Worm (Caenorhabditis elegans) whole organism, young adult: ENCODE data around the gene aex-3.

Experiments
- B0336.3 ChIP-seq: fragments of 200-800 bp; sonication (Bioruptor generic); IDR thresholded peaks from 2 replicates; pipeline ENCODE4 v1.3.6; 2022; ENCODE audit warnings: missing genetic modification characterization, missing compliant biosample characterization
- C06A6.2 ChIP-seq: fragments of 200-800 bp; sonication (Bioruptor generic); conservative IDR thresholded peaks from 2 replicates; pipeline ENCODE4 v1.3.6; 2022; ENCODE audit warnings: missing genetic modification characterization, missing compliant biosample characterization
- D2030.7 ChIP-seq: fragments of 200-800 bp; sonication (Bioruptor generic); IDR thresholded peaks from 2 replicates; pipeline ENCODE4 v1.3.6; 2022; ENCODE audit warnings: missing genetic modification reagents, missing genetic modification characterization, missing compliant biosample characterization
- F23B12.7 ChIP-seq: sonication (generic microtip); optimal IDR thresholded peaks from 2 replicates; lab custom pipeline; 2017; ENCODE audit warnings: missing genetic modification characterization, mild to moderate bottlenecking, missing compliant biosample characterization, antibody characterized with exemption, moderate library complexity; ENCODE audit not compliant: insufficient read depth
- F55B11.4 ChIP-seq: sonication (generic microtip); optimal IDR thresholded peaks from 2 replicates; lab custom pipeline; 2016; ENCODE audit warnings: missing compliant biosample characterization, missing genetic modification characterization, borderline replicate concordance; ENCODE audit not compliant: insufficient read depth
- K11D2.4 ChIP-seq: fragments of 200-800 bp; sonication (Bioruptor generic); IDR thresholded peaks from 2 replicates; pipeline ENCODE4 v1.3.6; 2022; ENCODE audit warnings: missing genetic modification reagents, missing genetic modification characterization, missing compliant biosample characterization
- K12H6.12 ChIP-seq: fragments of 200-800 bp; sonication (Bioruptor generic); optimal IDR thresholded peaks from 2 replicates; lab custom pipeline; 2018; ENCODE audit warnings: mild to moderate bottlenecking, missing genetic modification characterization, missing compliant biosample characterization
- T26A5.8 ChIP-seq: sonication (generic microtip); optimal IDR thresholded peaks from 2 replicates; lab custom pipeline; 2016; ENCODE audit warnings: missing genetic modification characterization, missing compliant biosample characterization
- Y53G8AR.9 ChIP-seq: fragments of 200-800 bp; sonication (Bioruptor generic); conservative IDR thresholded peaks from 2 replicates; pipeline ENCODE4 v1.3.6; 2022; ENCODE audit warnings: missing genetic modification reagents, missing genetic modification characterization, missing compliant biosample characterization
- Y67H2A.10 ChIP-seq: fragments of 200-800 bp; sonication (Bioruptor generic); conservative IDR thresholded peaks from 2 replicates; pipeline ENCODE4 v1.3.6; 2022; ENCODE audit warnings: missing genetic modification reagents, missing genetic modification characterization, missing compliant biosample characterization
- Y95B8A.8 ChIP-seq: fragments of 200-800 bp; sonication (Bioruptor generic); IDR thresholded peaks from 2 replicates; pipeline ENCODE4 v1.3.6; 2022; ENCODE audit warnings: missing genetic modification reagents, missing genetic modification characterization, missing compliant biosample characterization
- ZK185.1 ChIP-seq: sonication (generic microtip); optimal IDR thresholded peaks from 2 replicates; lab custom pipeline; 2016; ENCODE audit warnings: mild to moderate bottlenecking, missing genetic modification characterization, missing compliant biosample characterization; ENCODE audit not compliant: poor library complexity, severe bottlenecking
- akir-1 ChIP-seq: fragments of 200-800 bp; sonication (Bioruptor generic); optimal IDR thresholded peaks from 2 replicates; lab custom pipeline; 2018; ENCODE audit warnings: mild to moderate bottlenecking, missing genetic modification characterization, moderate library complexity, missing compliant biosample characterization
- aptf-3 ChIP-seq: fragments of 200-800 bp; sonication (Bioruptor generic); IDR thresholded peaks from 2 replicates; pipeline ENCODE4 v1.3.6; 2022; ENCODE audit warnings: missing genetic modification characterization, missing compliant biosample characterization
- athp-1 ChIP-seq: sonication (generic microtip); optimal IDR thresholded peaks from 2 replicates; lab custom pipeline; 2017; ENCODE audit warnings: mild to moderate bottlenecking, missing genetic modification characterization, missing compliant biosample characterization
- attf-3 ChIP-seq: fragments of 200-800 bp; sonication (Bioruptor generic); conservative IDR thresholded peaks from 2 replicates; pipeline ENCODE4 v1.3.6; 2022; ENCODE audit warnings: missing genetic modification reagents, missing genetic modification characterization, missing compliant biosample characterization
- attf-5 ChIP-seq: fragments of 200-800 bp; sonication (Bioruptor generic); optimal IDR thresholded peaks from 2 replicates; lab custom pipeline; 2018; ENCODE audit warnings: mild to moderate bottlenecking, missing genetic modification characterization, missing compliant biosample characterization
- attf-6 ChIP-seq: fragments of 200-800 bp; sonication (Bioruptor generic); IDR thresholded peaks from 2 replicates; pipeline ENCODE4 v1.3.6; 2022; ENCODE audit warnings: missing genetic modification reagents, missing genetic modification characterization, missing compliant biosample characterization
- ceh-27 ChIP-seq: fragments of 200-800 bp; sonication (Bioruptor generic); optimal IDR thresholded peaks from 2 replicates; lab custom pipeline; 2018; ENCODE audit warnings: mild to moderate bottlenecking, missing genetic modification characterization, moderate library complexity, missing compliant biosample characterization
- ceh-79 ChIP-seq: sonication (generic microtip); optimal IDR thresholded peaks from 2 replicates; lab custom pipeline; 2017; ENCODE audit warnings: mild to moderate bottlenecking, missing genetic modification characterization, missing compliant biosample characterization
- ceh-91 ChIP-seq: fragments of 200-800 bp; sonication (Bioruptor generic); IDR thresholded peaks from 2 replicates; pipeline ENCODE4 v1.3.6; 2022; ENCODE audit warnings: missing genetic modification reagents, missing genetic modification characterization, missing compliant biosample characterization
- dpff-1 ChIP-seq: sonication (generic microtip); optimal IDR thresholded peaks from 2 replicates; lab custom pipeline; 2017; ENCODE audit warnings: mild to moderate bottlenecking, missing genetic modification characterization, missing compliant biosample characterization
- egl-18 ChIP-seq: fragments of 200-800 bp; sonication (Bioruptor generic); IDR thresholded peaks from 2 replicates; pipeline ENCODE4 v1.3.6; 2022; ENCODE audit warnings: missing genetic modification reagents, missing genetic modification characterization, missing compliant biosample characterization
- egrh-3 ChIP-seq: fragments of 200-800 bp; sonication (Bioruptor generic); IDR thresholded peaks from 2 replicates; pipeline ENCODE4 v1.3.6; 2022; ENCODE audit warnings: missing genetic modification reagents, missing genetic modification characterization, missing compliant biosample characterization
- ets-4 ChIP-seq: fragments of 200-800 bp; sonication (Bioruptor generic); optimal IDR thresholded peaks from 2 replicates; lab custom pipeline; 2018; ENCODE audit warnings: mild to moderate bottlenecking, missing genetic modification characterization, missing compliant biosample characterization
- him-1 ChIP-seq: sonication (generic microtip); optimal IDR thresholded peaks from 2 replicates; lab custom pipeline; 2016; ENCODE audit warnings: missing genotype, missing genetic modification reagents, missing genetic modification characterization, missing compliant biosample characterization
- hlh-12 ChIP-seq: sonication (generic microtip); optimal IDR thresholded peaks from 2 replicates; lab custom pipeline; 2016; ENCODE audit warnings: missing genetic modification characterization, missing compliant biosample characterization
- hlh-26 ChIP-seq: fragments of 200-800 bp; sonication (Bioruptor generic); conservative IDR thresholded peaks from 2 replicates; pipeline ENCODE4 v1.3.6; 2022; ENCODE audit warnings: missing genetic modification reagents, missing genetic modification characterization, missing compliant biosample characterization
- hmg-20 ChIP-seq: fragments of 200-800 bp; sonication (Bioruptor generic); IDR thresholded peaks from 2 replicates; pipeline ENCODE4 v1.3.6; 2022; ENCODE audit warnings: missing genetic modification reagents, missing genetic modification characterization, missing compliant biosample characterization
- hsf-1 ChIP-seq: fragments of 200-800 bp; sonication (Bioruptor generic); IDR thresholded peaks from 2 replicates; pipeline ENCODE4 v1.3.6; 2022; ENCODE audit warnings: missing genetic modification reagents, missing genetic modification characterization, missing compliant biosample characterization
- lag-1 ChIP-seq: fragments of 200-800 bp; sonication (Bioruptor generic); IDR thresholded peaks from 2 replicates; pipeline ENCODE4 v1.3.6; 2022; ENCODE audit warnings: missing genetic modification reagents, missing genetic modification characterization, missing compliant biosample characterization
- let-607 ChIP-seq, 2 experiments: fragments of 200-800 bp in 1 of 2; sonication (Bioruptor generic) in 1 of 2; sonication (generic microtip) in 1 of 2; optimal IDR thresholded peaks; 2 replicates each; lab custom pipeline; 2016 to 2018; ENCODE audit warnings: mild to moderate bottlenecking in 2 of 2, missing compliant biosample characterization in 2 of 2, missing genetic modification characterization in 2 of 2, moderate library complexity in 2 of 2, missing genotype in 1 of 2
- lin-35 ChIP-seq, 3 experiments: fragments of 150-350 bp in 2 of 3; sonication (generic microtip) in 1 of 3; optimal IDR thresholded peaks; 2 replicates each; lab custom pipeline; 2014 to 2018; ENCODE audit warnings: missing biosample characterization in 3 of 3, missing genetic modification characterization in 3 of 3, missing genetic modification reagents in 3 of 3
- lin-40 ChIP-seq: sonication (generic microtip); optimal IDR thresholded peaks from 2 replicates; lab custom pipeline; 2016; ENCODE audit warnings: missing genetic modification characterization, mild to moderate bottlenecking, missing compliant biosample characterization, missing genotype, missing genetic modification reagents
- lsy-27 ChIP-seq: sonication (generic microtip); optimal IDR thresholded peaks from 2 replicates; lab custom pipeline; 2017; ENCODE audit warnings: missing genetic modification characterization, mild to moderate bottlenecking, missing compliant biosample characterization, antibody characterized with exemption, missing genotype, borderline replicate concordance; ENCODE audit not compliant: insufficient read depth
- madf-10 ChIP-seq: sonication (generic microtip); optimal IDR thresholded peaks from 2 replicates; lab custom pipeline; 2016; ENCODE audit warnings: mild to moderate bottlenecking, missing genetic modification characterization, missing compliant biosample characterization
- nfya-1 ChIP-seq: sonication (generic microtip); optimal IDR thresholded peaks from 2 replicates; lab custom pipeline; 2017; ENCODE audit warnings: antibody characterized with exemption, missing compliant biosample characterization, missing genetic modification characterization, borderline replicate concordance; ENCODE audit not compliant: insufficient read depth
- nfya-2 ChIP-seq: fragments of 200-800 bp; sonication (Bioruptor generic); IDR thresholded peaks from 2 replicates; pipeline ENCODE4 v1.3.6; 2022; ENCODE audit warnings: missing genetic modification reagents, missing genetic modification characterization, missing compliant biosample characterization
- nhr-179 ChIP-seq: sonication (generic microtip); optimal IDR thresholded peaks from 2 replicates; lab custom pipeline; 2016; ENCODE audit warnings: mild to moderate bottlenecking, missing genetic modification characterization, missing compliant biosample characterization
- nhr-27 ChIP-seq: fragments of 200-800 bp; sonication (Bioruptor generic); optimal IDR thresholded peaks from 2 replicates; lab custom pipeline; 2018; ENCODE audit warnings: mild to moderate bottlenecking, missing genetic modification characterization, moderate library complexity, missing compliant biosample characterization
- nhr-80 ChIP-seq: sonication (generic microtip); optimal IDR thresholded peaks from 2 replicates; lab custom pipeline; 2016; ENCODE audit warnings: missing genetic modification characterization, missing compliant biosample characterization
- rcor-1 ChIP-seq: fragments of 200-800 bp; sonication (Bioruptor generic); IDR thresholded peaks from 2 replicates; pipeline ENCODE4 v1.3.6; 2022; ENCODE audit warnings: missing genetic modification reagents, missing genetic modification characterization, missing compliant biosample characterization
- rec-8 ChIP-seq, 2 experiments: sonication (generic microtip); optimal IDR thresholded peaks; 2 replicates each; lab custom pipeline; 2016; ENCODE audit warnings: mild to moderate bottlenecking in 2 of 2, missing genetic modification characterization in 2 of 2, missing genetic modification reagents in 2 of 2, missing genotype in 2 of 2, missing biosample characterization in 1 of 2, missing compliant biosample characterization in 1 of 2, moderate library complexity in 1 of 2
- sdz-38 ChIP-seq: sonication (generic microtip); optimal IDR thresholded peaks from 2 replicates; lab custom pipeline; 2016; ENCODE audit warnings: missing genotype, missing genetic modification characterization, missing compliant biosample characterization
- snpc-1.1 ChIP-seq: sonication (generic microtip); optimal IDR thresholded peaks from 2 replicates; lab custom pipeline; 2017; ENCODE audit warnings: missing genetic modification characterization, mild to moderate bottlenecking, missing compliant biosample characterization, antibody characterized with exemption, moderate library complexity, missing genotype, missing genetic modification reagents; ENCODE audit not compliant: insufficient read depth
- ztf-26 ChIP-seq: sonication (generic microtip); optimal IDR thresholded peaks from 2 replicates; lab custom pipeline; 2017; ENCODE audit warnings: missing genetic modification characterization, missing compliant biosample characterization
- ztf-28 ChIP-seq: fragments of 200-800 bp; sonication (Bioruptor generic); IDR thresholded peaks from 2 replicates; pipeline ENCODE4 v1.3.6; 2022; ENCODE audit warnings: missing genetic modification reagents, missing genetic modification characterization, missing compliant biosample characterization
- ztf-3 ChIP-seq: fragments of 200-800 bp; sonication (Bioruptor generic); optimal IDR thresholded peaks from 2 replicates; lab custom pipeline; 2018; ENCODE audit warnings: mild to moderate bottlenecking, missing genetic modification characterization, missing compliant biosample characterization

The aex-3 gene

DNA sequence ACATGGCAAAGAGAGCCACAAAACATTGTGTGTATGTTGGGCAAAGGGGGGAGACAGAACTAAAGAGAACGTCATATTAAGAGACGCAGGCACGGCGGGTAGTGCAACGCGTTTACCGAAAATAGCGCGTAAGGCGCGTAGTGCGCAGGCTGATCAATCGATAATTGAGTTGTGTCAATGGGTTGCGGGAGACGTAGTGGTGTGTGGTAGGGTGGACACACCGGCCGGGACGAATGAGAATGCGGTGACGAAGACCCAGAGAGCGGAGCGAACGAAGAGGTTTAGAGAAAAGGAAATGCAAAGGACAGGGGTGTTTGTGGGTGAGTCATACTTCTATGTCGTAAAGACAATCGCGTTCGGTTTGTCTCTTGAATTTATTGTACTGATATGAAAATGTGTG is 31.8 kb downstream of the aex-3 start:
- TF ChIP-seq F55B11.4 (tag; lab: Kevin White, UChicago) (no peak), madf-10 (tag; lab: Kevin White, UChicago) (no peak), attf-3 (GFP tag; lab: Robert Waterston, UW) (no peak), C06A6.2 (GFP tag; lab: Robert Waterston, UW) (no peak), aptf-3 (GFP tag; lab: Robert Waterston, UW) (no peak), ets-4 (GFP tag; lab: Kevin White, UChicago) (no peak), nhr-27 (tag; lab: Kevin White, UChicago) (no peak), lag-1 (GFP tag; lab: Robert Waterston, UW) (no peak), ceh-79 (tag; lab: Kevin White, UChicago) (no peak), nhr-80 (peak; percentile 70), K12H6.12 (tag; lab: Kevin White, UChicago) (peak; percentile 31), hlh-26 (no peak), rcor-1 (GFP tag; lab: Robert Waterston, UW) (peak; percentile 52; the same call in 1 of the 2 replicates), attf-5 (GFP tag; lab: Kevin White, UChicago) (peak; percentile 52), lsy-27 (tag; lab: Kevin White, UChicago) (no peak), attf-6 (GFP tag; lab: Robert Waterston, UW) (no peak), lin-40 (peak; percentile 64), let-607 (tag; optimal IDR thresholded peaks at IDR 0.05; lab: Kevin White, UChicago) (peak in 1 of 2 experiments; percentile 43), lin-35 (GFP tag; optimal IDR thresholded peaks at IDR 0.05; lab: Kevin White, UChicago) (peak in 1 of 3 experiments; percentile 24), egrh-3 (GFP tag; lab: Robert Waterston, UW) (peak; percentile 26; the same call in 1 of the 2 replicates), hlh-12 (tag; lab: Kevin White, UChicago) (no peak), ztf-28 (GFP tag; lab: Robert Waterston, UW) (no peak), nhr-179 (no peak), ceh-27 (GFP tag; lab: Kevin White, UChicago) (peak; percentile 64), him-1 (tag; lab: Kevin White, UChicago) (no peak), T26A5.8 (tag; lab: Kevin White, UChicago) (no peak), hmg-20 (GFP tag; lab: Robert Waterston, UW) (0 out of 2 replicates have a peak, but pooled peaks have one; percentile 13), akir-1 (GFP tag; lab: Kevin White, UChicago) (no peak), ceh-91 (GFP tag; lab: Robert Waterston, UW) (no peak), dpff-1 (tag; lab: Kevin White, UChicago) (no peak), hsf-1 (no peak), K11D2.4 (peak; percentile 71; the same call in 1 of the 2 replicates), nfya-2 (GFP tag; lab: Robert Waterston, UW) (no peak), ZK185.1 (tag; lab: Kevin White, UChicago) (peak; percentile 42), nfya-1 (no peak), D2030.7 (GFP tag; lab: Robert Waterston, UW) (no peak), athp-1 (no peak), sdz-38 (tag; lab: Kevin White, UChicago) (no peak), Y67H2A.10 (GFP tag; lab: Robert Waterston, UW) (no peak), Y53G8AR.9 (GFP tag; lab: Robert Waterston, UW) (no peak), ztf-26 (tag; lab: Kevin White, UChicago) (peak; percentile 50), F23B12.7 (tag; lab: Kevin White, UChicago) (no peak), Y95B8A.8 (GFP tag; lab: Robert Waterston, UW) (0 out of 2 replicates have a peak, but pooled peaks have one; percentile 23), snpc-1.1 (tag; lab: Kevin White, UChicago) (no peak), egl-18 (GFP tag; lab: Robert Waterston, UW) (no peak), ztf-3 (GFP tag; lab: Kevin White, UChicago) (no peak), rec-8 (tag; optimal IDR thresholded peaks at IDR 0.05; lab: Kevin White, UChicago) (no peak), B0336.3 (GFP tag; lab: Robert Waterston, UW) (no peak)
